Worm (Caenorhabditis elegans) whole organism, L4 larva: ENCODE data around the gene sto-2.

ENCODE experiments used
- nhr-10 ChIP-seq: fragments of 150-350 bp; optimal IDR thresholded peaks from 2 replicates; lab custom pipeline; 2014; ENCODE audit warnings: missing biosample characterization, missing genetic modification characterization
- nhr-76 ChIP-seq: fragments of 150-350 bp; optimal IDR thresholded peaks from 2 replicates; lab custom pipeline; 2014; ENCODE audit warnings: missing biosample characterization, missing genetic modification characterization
- skn-1 ChIP-seq: fragments of 150-350 bp; optimal IDR thresholded peaks from 2 replicates; lab custom pipeline; 2014; ENCODE audit warnings: missing biosample characterization, missing genetic modification characterization

ce11 chrX:5265356-5265755, 57.8 kb downstream of the sto-2 start:
- TF ChIP-seq nhr-10 (tag; lab: Kevin White, UChicago) (no peak), nhr-76 (tag; lab: Kevin White, UChicago) (no peak), skn-1 (tag; lab: Kevin White, UChicago) (no peak)
